Fruit fly (Drosophila melanogaster) whole organism, embryonic: ENCODE results near the gene CG6325.

ENCODE experiments used
- Antp ChIP-seq: fragments of 200-800 bp; sonication (Bioruptor generic); optimal IDR thresholded peaks from 3 replicates; lab custom pipeline; 2016; ENCODE audit warnings: missing biosample characterization, missing genetic modification characterization
- CG10147 ChIP-seq: fragments of 200-800 bp; sonication (Bioruptor generic); optimal IDR thresholded peaks from 2 replicates; lab custom pipeline; 2019; ENCODE audit warnings: missing biosample characterization, mild to moderate bottlenecking, missing genetic modification characterization, moderate library complexity
- CG14667 ChIP-seq: fragments of 200-800 bp; sonication (Bioruptor generic); IDR thresholded peaks from 2 replicates; pipeline ENCODE4 v1.3.6; 2022; ENCODE audit warnings: missing biosample characterization, missing genetic modification characterization
- CG15073 ChIP-seq: fragments of 200-800 bp; sonication (Bioruptor generic); optimal IDR thresholded peaks from 2 replicates; lab custom pipeline; 2016; ENCODE audit warnings: missing biosample characterization, missing genetic modification characterization
- CG1529 ChIP-seq: fragments of 200-800 bp; sonication (Bioruptor generic); optimal IDR thresholded peaks from 3 replicates; lab custom pipeline; 2018; ENCODE audit warnings: missing biosample characterization, missing genetic modification characterization
- CG1602 ChIP-seq: fragments of 200-800 bp; sonication (Bioruptor generic); optimal IDR thresholded peaks from 3 replicates; lab custom pipeline; 2016; ENCODE audit warnings: missing biosample characterization, missing genetic modification characterization
- CG17186 ChIP-seq: fragments of 200-800 bp; sonication (Bioruptor generic); optimal IDR thresholded peaks from 3 replicates; lab custom pipeline; 2017; ENCODE audit warnings: missing biosample characterization, missing genetic modification reagents, missing genetic modification characterization
- CG17328 ChIP-seq: fragments of 200-800 bp; sonication (Bioruptor generic); IDR thresholded peaks from 2 replicates; pipeline ENCODE4 v1.3.6; 2022; ENCODE audit warnings: missing biosample characterization, missing genetic modification characterization
- CG17912 ChIP-seq: fragments of 200-800 bp; sonication (Bioruptor generic); optimal IDR thresholded peaks from 2 replicates; lab custom pipeline; 2018; ENCODE audit warnings: missing biosample characterization, mild to moderate bottlenecking, missing genetic modification characterization
- CG18619 ChIP-seq: fragments of 200-800 bp; sonication (Bioruptor generic); optimal IDR thresholded peaks from 3 replicates; lab custom pipeline; 2017; ENCODE audit warnings: missing biosample characterization, mild to moderate bottlenecking, missing genetic modification characterization
- CG32767 ChIP-seq: fragments of 200-800 bp; sonication (Bioruptor generic); IDR thresholded peaks from 2 replicates; pipeline ENCODE4 v1.3.6; 2022; ENCODE audit warnings: missing biosample characterization, missing genetic modification characterization
- CG34224 ChIP-seq: fragments of 200-800 bp; sonication (Bioruptor generic); IDR thresholded peaks from 3 replicates; pipeline ENCODE4 v1.3.6; 2022; ENCODE audit warnings: missing biosample characterization, missing genetic modification characterization; ENCODE audit not compliant: partially characterized antibody
- CG3726 ChIP-seq: fragments of 200-800 bp; sonication (Bioruptor generic); IDR thresholded peaks from 3 replicates; pipeline ENCODE4, ENCODE4 v1.3.6; 2022; ENCODE audit warnings: missing biosample characterization, missing genetic modification characterization
- CG42726 ChIP-seq: fragments of 200-800 bp; sonication (Bioruptor generic); IDR thresholded peaks from 2 replicates; pipeline ENCODE4 v1.3.6; 2022; ENCODE audit warnings: missing biosample characterization, missing genetic modification characterization; ENCODE audit not compliant: partially characterized antibody
- CG4617 ChIP-seq: fragments of 200-800 bp; sonication (Bioruptor generic); optimal IDR thresholded peaks from 3 replicates; lab custom pipeline; 2016; ENCODE audit warnings: missing biosample characterization, missing genetic modification characterization, borderline replicate concordance
- CG5180 ChIP-seq: fragments of 200-800 bp; sonication (Bioruptor generic); optimal IDR thresholded peaks from 3 replicates; lab custom pipeline; 2017; ENCODE audit warnings: missing biosample characterization, missing genetic modification characterization, mild to moderate bottlenecking, moderate library complexity, missing genetic modification reagents
- CG5953 ChIP-seq: fragments of 200-800 bp; sonication (Bioruptor generic); IDR thresholded peaks from 2 replicates; pipeline ENCODE4 v1.3.6; 2022; ENCODE audit warnings: missing biosample characterization, missing genetic modification characterization
- CG6689 ChIP-seq: fragments of 200-800 bp; sonication (Bioruptor generic); IDR thresholded peaks from 2 replicates; pipeline ENCODE4 v1.3.6; 2022; ENCODE audit warnings: missing biosample characterization, missing genetic modification characterization
- CG7745 ChIP-seq: fragments of 200-800 bp; sonication (Bioruptor generic); optimal IDR thresholded peaks from 2 replicates; lab custom pipeline; 2018; ENCODE audit warnings: missing biosample characterization, mild to moderate bottlenecking, missing genetic modification characterization, moderate library complexity
- H15 ChIP-seq: fragments of 200-800 bp; sonication (Bioruptor generic); IDR thresholded peaks from 3 replicates; pipeline ENCODE4 v1.3.6; 2022; ENCODE audit warnings: missing biosample characterization, missing genetic modification characterization
- H2.0 ChIP-seq: fragments of 200-800 bp; sonication (Bioruptor generic); IDR thresholded peaks from 2 replicates; pipeline ENCODE4 v1.3.6; 2022; ENCODE audit warnings: missing biosample characterization, missing genetic modification characterization
- Hr3 ChIP-seq: fragments of 200-800 bp; sonication (Bioruptor generic); optimal IDR thresholded peaks from 3 replicates; lab custom pipeline; 2016; ENCODE audit warnings: missing biosample characterization, missing genetic modification characterization
- Hr51 ChIP-seq, 2 experiments: fragments of 200-800 bp; sonication (Bioruptor generic); optimal IDR thresholded peaks; 2 replicates in 1 of 2; 3 replicates in 1 of 2; lab custom pipeline; 2016 to 2018; ENCODE audit warnings: missing biosample characterization in 2 of 2, missing genetic modification characterization in 2 of 2, mild to moderate bottlenecking in 1 of 2, moderate library complexity in 1 of 2
- NFAT ChIP-seq: fragments of 200-800 bp; sonication (Bioruptor generic); IDR thresholded peaks from 2 replicates; pipeline ENCODE4 v1.3.6; 2022; ENCODE audit warnings: missing biosample characterization, missing genetic modification characterization
- Oaz ChIP-seq: fragments of 200-800 bp; sonication (Bioruptor generic); IDR thresholded peaks from 2 replicates; pipeline ENCODE4 v1.3.6; 2022; ENCODE audit warnings: missing biosample characterization, missing genetic modification characterization
- Oli ChIP-seq: fragments of 200-800 bp; sonication (Bioruptor generic); optimal IDR thresholded peaks from 2 replicates; lab custom pipeline; 2018; ENCODE audit warnings: missing biosample characterization, mild to moderate bottlenecking, missing genetic modification characterization, moderate library complexity
- Ravus ChIP-seq: fragments of 200-800 bp; sonication (Bioruptor generic); IDR thresholded peaks from 2 replicates; pipeline ENCODE4 v1.3.6; 2022; ENCODE audit warnings: missing biosample characterization, missing genetic modification characterization
- Sry-δ ChIP-seq: fragments of 200-800 bp; sonication (Bioruptor generic); optimal IDR thresholded peaks from 2 replicates; lab custom pipeline; 2016; ENCODE audit warnings: missing biosample characterization, missing genetic modification characterization
- Tbp ChIP-seq: fragments of >200 bp; optimal IDR thresholded peaks from 2 replicates; lab custom pipeline; 2018; ENCODE audit warnings: missing biosample characterization, missing genetic modification characterization
- Xrp1 ChIP-seq: fragments of 200-800 bp; sonication (Bioruptor generic); IDR thresholded peaks from 2 replicates; pipeline ENCODE4 v1.3.6; 2022; ENCODE audit warnings: missing biosample characterization, missing genetic modification characterization
- abd-A ChIP-seq: fragments of 200-800 bp; sonication (Bioruptor generic); optimal IDR thresholded peaks from 3 replicates; lab custom pipeline; 2019; ENCODE audit warnings: missing biosample characterization, mild to moderate bottlenecking, missing genetic modification characterization, moderate library complexity
- az2 ChIP-seq: fragments of 200-800 bp; sonication (Bioruptor generic); optimal IDR thresholded peaks from 3 replicates; lab custom pipeline; 2016; ENCODE audit warnings: missing biosample characterization, missing genetic modification characterization
- bowl ChIP-seq: fragments of 200-800 bp; sonication (Bioruptor generic); IDR thresholded peaks from 2 replicates; pipeline ENCODE4 v1.3.6; 2022; ENCODE audit warnings: missing biosample characterization, missing genetic modification characterization
- cg ChIP-seq: fragments of 200-800 bp; sonication (Bioruptor generic); optimal IDR thresholded peaks from 3 replicates; lab custom pipeline; 2019; ENCODE audit warnings: missing biosample characterization, mild to moderate bottlenecking, missing genetic modification characterization, moderate library complexity
- crc ChIP-seq: fragments of 200-800 bp; sonication (Bioruptor generic); optimal IDR thresholded peaks from 2 replicates; lab custom pipeline; 2016; ENCODE audit warnings: missing biosample characterization, missing genetic modification characterization
- emc ChIP-seq: fragments of 200-800 bp; sonication (Bioruptor generic); optimal IDR thresholded peaks from 2 replicates; lab custom pipeline; 2016; ENCODE audit warnings: missing biosample characterization, missing genetic modification characterization
- fu2 ChIP-seq: fragments of 200-800 bp; sonication (Bioruptor generic); optimal IDR thresholded peaks from 2 replicates; lab custom pipeline; 2016; ENCODE audit warnings: missing biosample characterization, missing genetic modification characterization
- gt ChIP-seq: fragments of 200-800 bp; sonication (Bioruptor generic); IDR thresholded peaks from 2 replicates; pipeline ENCODE4 v1.3.6; 2022; ENCODE audit warnings: missing biosample characterization, missing genetic modification characterization
- ham ChIP-seq: fragments of 200-800 bp; sonication (Bioruptor generic); IDR thresholded peaks from 2 replicates; pipeline ENCODE4 v1.3.6; 2022; ENCODE audit warnings: missing biosample characterization, missing genetic modification characterization
- hkb ChIP-seq, 2 experiments: fragments of 200-800 bp in 1 of 2; fragments of >200 bp in 1 of 2; sonication (Bioruptor generic) in 1 of 2; IDR thresholded peaks in 1 of 2; optimal IDR thresholded peaks in 1 of 2; 2 replicates each; pipeline versions ENCODE4 v1.3.6 to Lab custom; 2017 to 2022; ENCODE audit warnings: missing biosample characterization in 1 of 2, missing genetic modification characterization in 1 of 2
- ind ChIP-seq: fragments of 200-800 bp; sonication (Bioruptor generic); optimal IDR thresholded peaks from 3 replicates; lab custom pipeline; 2016; ENCODE audit warnings: missing biosample characterization, missing genetic modification characterization
- jumu ChIP-seq: fragments of 200-800 bp; sonication (Bioruptor generic); optimal IDR thresholded peaks from 3 replicates; lab custom pipeline; 2016; ENCODE audit warnings: missing biosample characterization, missing genetic modification characterization
- nom ChIP-seq: fragments of 200-800 bp; sonication (Bioruptor generic); optimal IDR thresholded peaks from 2 replicates; lab custom pipeline; 2017; ENCODE audit warnings: missing biosample characterization, missing genetic modification characterization, mild to moderate bottlenecking, moderate library complexity, missing genetic modification reagents
- oc ChIP-seq: fragments of 200-800 bp; sonication (Bioruptor generic); optimal IDR thresholded peaks from 2 replicates; lab custom pipeline; 2018; ENCODE audit warnings: missing biosample characterization, mild to moderate bottlenecking, missing genetic modification characterization, moderate library complexity
- pb ChIP-seq: fragments of 200-800 bp; sonication (Bioruptor generic); optimal IDR thresholded peaks from 3 replicates; lab custom pipeline; 2016; ENCODE audit warnings: missing biosample characterization, missing genetic modification characterization
- sd ChIP-seq: fragments of 200-800 bp; sonication (Bioruptor generic); optimal IDR thresholded peaks from 3 replicates; lab custom pipeline; 2018; ENCODE audit warnings: missing biosample characterization, mild to moderate bottlenecking, missing genetic modification characterization, moderate library complexity
- sug ChIP-seq: fragments of 200-800 bp; optimal IDR thresholded peaks from 2 replicates; lab custom pipeline; 2019; ENCODE audit warnings: missing biosample characterization, mild to moderate bottlenecking, missing genetic modification characterization, moderate library complexity
- toy ChIP-seq: fragments of 200-800 bp; sonication (Bioruptor generic); IDR thresholded peaks from 2 replicates; pipeline ENCODE4 v1.3.6; 2022; ENCODE audit warnings: missing biosample characterization, missing genetic modification characterization
- vfl ChIP-seq: fragments of 200-800 bp; sonication (Bioruptor generic); optimal IDR thresholded peaks from 2 replicates; lab custom pipeline; 2016; ENCODE audit warnings: missing biosample characterization, missing genetic modification characterization

CG6325 gene

dm6 chr3R:10411752-10412549 lies 4.9 kb upstream of the CG6325 start (continued):
- TF ChIP-seq nom (GFP tag; lab: Kevin White, UChicago) (no peak), CG17186 (GFP tag; lab: Kevin White, UChicago) (no peak), CG15073 (no peak), CG6689 (GFP tag; lab: Robert Waterston, UW) (peak; percentile 55; the same call in 1 of the 2 replicates), fu2 (GFP tag; lab: Kevin White, UChicago) (no peak), crc (no peak), emc (no peak), CG1529 (GFP tag; lab: Kevin White, UChicago) (no peak), gt (GFP tag; lab: Robert Waterston, UW) (no peak), oc (no peak), CG17328 (GFP tag; lab: Robert Waterston, UW) (no peak), Antp (GFP tag; lab: Kevin White, UChicago) (peak; percentile 59), NFAT (peak; percentile 53), Oli (tag; lab: Kevin White, UChicago) (no peak), hkb (optimal IDR thresholded peaks at IDR 0.05; lab: Kevin White, UChicago) (no peak), hkb (GFP tag; IDR thresholded peaks at IDR 0.05; lab: Robert Waterston, UW) (peak; percentile 68), CG3726 (no peak), CG34224 (GFP tag; lab: Robert Waterston, UW) (no peak), Xrp1 (GFP tag; lab: Robert Waterston, UW) (peak; percentile 50), CG5180 (GFP tag; lab: Kevin White, UChicago) (peak; percentile 6), vfl (GFP tag; lab: Kevin White, UChicago) (no peak), CG17912 (GFP tag; lab: Kevin White, UChicago) (no peak), abd-A (tag; lab: Kevin White, UChicago) (no peak), H15 (GFP tag; lab: Robert Waterston, UW) (0 out of 3 replicates have a peak, but pooled peaks have one; percentile 18), ham (no peak), bowl (GFP tag; lab: Robert Waterston, UW) (no peak), toy (GFP tag; lab: Robert Waterston, UW) (no peak), CG42726 (GFP tag; lab: Robert Waterston, UW) (no peak), CG14667 (GFP tag; lab: Robert Waterston, UW) (peak; percentile 35; the same call in 1 of the 2 replicates), H2.0 (GFP tag; lab: Robert Waterston, UW) (0 out of 2 replicates have a peak, but pooled peaks have one; percentile 6), Oaz (GFP tag; lab: Robert Waterston, UW) (0 out of 2 replicates have a peak, but pooled peaks have one; percentile 19), Sry-δ (GFP tag; lab: Kevin White, UChicago) (no peak), pb (GFP tag; lab: Kevin White, UChicago) (no peak), Hr51 (GFP tag; optimal IDR thresholded peaks at IDR 0.05; lab: Kevin White, UChicago) (no peak), sug (peak; percentile 54), CG7745 (tag; lab: Kevin White, UChicago) (no peak), CG5953 (GFP tag; lab: Robert Waterston, UW) (no peak), CG10147 (no peak), CG1602 (GFP tag; lab: Kevin White, UChicago) (no peak), ind (GFP tag; lab: Kevin White, UChicago) (peak; percentile 67), CG18619 (GFP tag; lab: Kevin White, UChicago) (no peak), CG4617 (GFP tag; lab: Kevin White, UChicago) (no peak), az2 (GFP tag; lab: Kevin White, UChicago) (no peak), sd (no peak), CG32767 (GFP tag; lab: Robert Waterston, UW) (no peak), jumu (GFP tag; lab: Kevin White, UChicago) (peak; percentile 16), cg (no peak), Hr3 (no peak), Tbp (GFP tag; lab: Kevin White, UChicago) (no peak), Ravus (peak; percentile 15; the same call in 1 of the 2 replicates)
